Worm (Caenorhabditis elegans) whole organism, midembryonic: ENCODE data around the gene nhr-291.

Experiments
- klf-2 ChIP-seq: fragments of 200-800 bp; sonication (Bioruptor generic); conservative IDR thresholded peaks from 2 replicates; pipeline ENCODE4 v1.3.6; 2022; ENCODE audit warnings: missing genetic modification reagents, missing genetic modification characterization, missing compliant biosample characterization
- tab-1 ChIP-seq: fragments of 200-800 bp; sonication (Bioruptor generic); IDR thresholded peaks from 2 replicates; pipeline ENCODE4 v1.3.6; 2022; ENCODE audit warnings: missing genetic modification characterization, missing compliant biosample characterization

- no peak for TF ChIP-seq klf-2 (GFP tag; lab: Robert Waterston, UW)
- no peak for TF ChIP-seq tab-1 (GFP tag; lab: Robert Waterston, UW)
These were observed 8.0 kb upstream of the nhr-291 start, which contains the start of gene irld-62 for ce11 chrV:15310780-15311179.
